Fruit fly (Drosophila melanogaster) whole organism, embryonic: ENCODE data around the gene CG15019.

Experiments used
- CG11456 ChIP-seq: fragments of 200-800 bp; sonication (Bioruptor generic); IDR thresholded peaks from 3 replicates; pipeline ENCODE4 v1.3.6; 2022; ENCODE audit warnings: missing biosample characterization, missing genetic modification characterization
- CG2199 ChIP-seq: fragments of 200-800 bp; sonication (Bioruptor generic); IDR thresholded peaks from 3 replicates; pipeline ENCODE4 v1.3.6; 2022; ENCODE audit warnings: missing biosample characterization, missing genetic modification characterization
- CG4707 ChIP-seq: fragments of 200-800 bp; sonication (Bioruptor generic); optimal IDR thresholded peaks from 2 replicates; lab custom pipeline; 2018; ENCODE audit warnings: missing biosample characterization, mild to moderate bottlenecking, missing genetic modification characterization, moderate library complexity
- CG8290 ChIP-seq, 3 experiments: fragments of 200-800 bp; sonication (Bioruptor generic); optimal IDR thresholded peaks; 2 replicates each; lab custom pipeline; 2016 to 2019; ENCODE audit warnings: missing biosample characterization in 3 of 3, missing genetic modification characterization in 3 of 3, mild to moderate bottlenecking in 2 of 3, moderate library complexity in 1 of 3
- D ChIP-seq, 2 experiments: fragments of 200-800 bp in 1 of 2; fragments of >200 bp in 1 of 2; sonication (Bioruptor generic) in 1 of 2; optimal IDR thresholded peaks; 2 replicates in 1 of 2; 3 replicates in 1 of 2; lab custom pipeline; 2017; ENCODE audit warnings: mild to moderate bottlenecking in 1 of 2, missing biosample characterization in 1 of 2, missing genetic modification characterization in 1 of 2, missing genetic modification reagents in 1 of 2
- Med ChIP-seq: fragments of 200-800 bp; sonication (Bioruptor generic); peaks from one replicate; lab custom pipeline; 2016; ENCODE audit warnings: missing biosample characterization, missing genetic modification characterization, mild to moderate bottlenecking, inconsistent platforms, moderate library complexity
- bab2 ChIP-seq: fragments of 200-800 bp; sonication (Bioruptor generic); optimal IDR thresholded peaks from 2 replicates; lab custom pipeline; 2016; ENCODE audit warnings: missing biosample characterization, missing genetic modification characterization
- bsh ChIP-seq, 2 experiments: fragments of 200-800 bp; sonication (Bioruptor generic); optimal IDR thresholded peaks; 2 replicates each; lab custom pipeline; 2017 to 2018; ENCODE audit warnings: mild to moderate bottlenecking in 2 of 2, missing biosample characterization in 2 of 2, missing genetic modification characterization in 2 of 2, moderate library complexity in 1 of 2
- chif ChIP-seq, 2 experiments: fragments of 200-800 bp; sonication (Bioruptor generic); optimal IDR thresholded peaks; 3 replicates each; lab custom pipeline; 2016; ENCODE audit warnings: missing biosample characterization in 2 of 2, missing genetic modification characterization in 2 of 2
- hkb ChIP-seq, 2 experiments: fragments of 200-800 bp in 1 of 2; fragments of >200 bp in 1 of 2; sonication (Bioruptor generic) in 1 of 2; IDR thresholded peaks in 1 of 2; optimal IDR thresholded peaks in 1 of 2; 2 replicates each; pipeline versions ENCODE4 v1.3.6 to Lab custom; 2017 to 2022; ENCODE audit warnings: missing biosample characterization in 1 of 2, missing genetic modification characterization in 1 of 2
- nerfin-1 ChIP-seq: fragments of 200-800 bp; sonication (Bioruptor generic); optimal IDR thresholded peaks from 3 replicates; lab custom pipeline; 2019; ENCODE audit warnings: missing biosample characterization, mild to moderate bottlenecking, missing genetic modification characterization, moderate library complexity
- onecut ChIP-seq: fragments of 200-800 bp; sonication (Bioruptor generic); IDR thresholded peaks from 2 replicates; pipeline ENCODE4 v1.3.6; 2022; ENCODE audit warnings: missing biosample characterization, missing genetic modification characterization
- pros ChIP-seq: fragments of 200-800 bp; sonication (Bioruptor generic); optimal IDR thresholded peaks from 3 replicates; lab custom pipeline; 2019; ENCODE audit warnings: missing biosample characterization, mild to moderate bottlenecking, missing genetic modification characterization, moderate library complexity
- z ChIP-seq: fragments of 200-800 bp; sonication (Bioruptor generic); IDR thresholded peaks from 3 replicates; pipeline ENCODE4 v1.3.6; 2022; ENCODE audit warnings: missing biosample characterization, missing genetic modification characterization

CG15019 gene

DNA sequence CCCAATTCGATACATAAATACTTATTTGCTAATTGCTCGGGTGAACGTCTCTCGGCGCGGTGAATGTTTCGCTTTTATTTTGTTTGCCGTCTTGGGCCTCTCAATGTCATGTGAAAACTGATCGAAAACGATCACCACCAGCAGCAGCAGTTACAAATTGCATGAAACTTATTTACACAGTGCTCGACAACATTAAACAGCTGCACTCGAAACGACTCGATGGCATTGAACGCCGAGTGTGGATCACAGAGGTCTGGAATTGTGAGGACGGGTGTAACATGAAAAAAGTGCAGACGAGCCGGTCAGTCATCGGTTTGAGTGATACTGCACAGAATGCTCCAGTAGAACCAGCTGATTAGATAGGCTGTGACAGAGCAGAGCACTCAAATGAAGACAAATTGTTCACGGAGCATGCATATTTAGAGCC lies 48.1 kb downstream of the CG15019 start (continued):
- no peak for TF ChIP-seq hkb (optimal IDR thresholded peaks at IDR 0.05; lab: Kevin White, UChicago)
- TF ChIP-seq hkb (GFP tag; IDR thresholded peaks at IDR 0.05; lab: Robert Waterston, UW): peak; percentile 27; the same call in 1 of the 2 replicates
- no peak for TF ChIP-seq bab2 (GFP tag; lab: Kevin White, UChicago)
- TF ChIP-seq D (optimal IDR thresholded peaks at IDR 0.05; lab: Kevin White, UChicago): no peak
- TF ChIP-seq D (GFP tag; optimal IDR thresholded peaks at IDR 0.05; lab: Kevin White, UChicago): no peak
- peak; percentile 45 for TF ChIP-seq CG4707
- TF ChIP-seq Med (GFP tag; lab: Kevin White, UChicago): peak; percentile 71
- TF ChIP-seq CG2199 (GFP tag; lab: Robert Waterston, UW): peak; percentile 26; the same call in 1 of the 3 replicates
- TF ChIP-seq bsh (GFP tag; optimal IDR thresholded peaks at IDR 0.05; lab: Kevin White, UChicago): peak in 1 of 2 experiments; percentile 14
- peak; percentile 78; the same call in 2 of the 3 replicates for TF ChIP-seq z (GFP tag; lab: Robert Waterston, UW)

DNA sequence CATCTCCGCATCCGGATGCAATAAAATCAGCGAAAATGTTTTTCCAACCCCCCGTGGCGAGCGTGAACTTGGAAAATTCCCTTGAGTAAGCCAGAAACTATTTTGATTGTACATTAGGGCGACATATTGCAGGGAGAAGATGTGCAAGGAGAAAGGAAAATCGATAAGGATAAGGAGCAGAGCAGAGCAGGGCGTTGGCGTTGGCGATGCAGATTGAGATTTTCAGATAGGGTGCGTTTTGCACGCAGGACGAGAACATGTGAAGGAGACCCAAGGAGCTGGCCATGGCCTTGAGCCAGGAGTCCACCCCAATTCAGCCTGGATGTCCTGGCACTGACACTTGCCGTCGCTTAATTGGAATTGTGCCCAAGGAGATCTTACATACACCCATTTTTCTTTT lies 48.9 kb downstream of the CG15019 start:
- TF ChIP-seq CG8290 (GFP tag; optimal IDR thresholded peaks at IDR 0.05; lab: Kevin White, UChicago) (no peak), CG8290 (tag; optimal IDR thresholded peaks at IDR 0.05; lab: Kevin White, UChicago) (no peak), Med (GFP tag; lab: Kevin White, UChicago) (peak; percentile 31), onecut (GFP tag; lab: Robert Waterston, UW) (peak; percentile 90), chif (GFP tag; optimal IDR thresholded peaks at IDR 0.05; lab: Kevin White, UChicago) (no peak), pros (GFP tag; lab: Kevin White, UChicago) (peak; percentile 95), CG11456 (GFP tag; lab: Robert Waterston, UW) (0 out of 3 replicates have a peak, but pooled peaks have one; percentile 53), nerfin-1 (tag; lab: Kevin White, UChicago) (peak; percentile 41)
- TF ChIP-seq, all 482 proteins: peak for 5
